Worm (Caenorhabditis elegans): ENCODE results near the gene C30A5.16.

Gene C30A5.16

DNA sequence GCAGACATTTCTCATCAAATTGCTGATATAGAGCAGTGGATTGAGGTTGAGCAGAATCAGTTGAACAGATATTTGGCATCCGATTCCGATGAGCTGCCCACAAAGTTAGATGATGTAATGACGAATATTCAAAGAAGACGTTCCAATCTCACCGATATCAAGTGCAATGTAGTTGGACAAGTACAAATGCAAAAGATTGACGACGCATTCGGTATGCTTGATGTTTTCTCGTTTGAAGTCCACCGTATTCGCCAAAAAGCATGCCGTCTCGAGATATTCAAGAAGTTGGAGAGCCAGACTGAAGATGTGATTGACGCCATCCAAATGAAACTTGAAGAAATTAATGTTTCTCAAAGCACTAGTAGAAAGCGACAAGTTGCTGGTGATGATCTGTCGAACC lies 32.9 kb upstream of the C30A5.16 start:
- TF ChIP-seq php-3 (GFP tag; IDR thresholded peaks at IDR 0.05) (no peak), unc-62 (GFP tag; optimal IDR thresholded peaks at IDR 0.05 in 1 of 2) (peak in 1 of 2 experiments; percentile 95), unc-62 (tag; optimal IDR thresholded peaks at IDR 0.05) (no peak)

DNA sequence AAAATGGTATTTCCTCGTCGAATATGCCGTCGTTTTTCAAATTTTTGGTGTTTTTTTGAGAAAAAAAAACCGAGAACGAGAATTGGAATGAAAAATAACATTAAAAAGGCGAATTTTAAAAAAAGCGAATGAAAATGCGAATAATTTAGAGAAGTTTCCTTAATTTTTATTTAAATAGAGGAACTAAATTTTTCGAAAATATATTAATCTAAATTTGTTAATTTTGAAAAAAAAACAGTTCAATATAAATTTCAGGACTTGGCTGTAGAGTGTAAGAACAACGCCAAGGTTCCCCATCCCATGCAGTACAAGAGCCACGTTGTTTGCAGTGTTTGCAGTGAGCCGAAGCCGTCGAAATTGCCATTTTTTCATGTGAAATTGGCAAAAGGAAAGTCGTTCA lies 27.5 kb upstream of the C30A5.16 start, which contains the start of gene C50C3.19:
Gene C50C3.19 (plus strand): TSS at position 301 of the 400 bp plus-strand sequence.
- TF ChIP-seq Y48G9A.11 (GFP tag; IDR thresholded peaks at IDR 0.05) (no peak), hlh-11 (tag; optimal IDR thresholded peaks at IDR 0.05) (no peak), attf-4 (tag; optimal IDR thresholded peaks at IDR 0.05) (no peak), arid-1 (GFP tag; conservative IDR thresholded peaks at IDR 0.05) (no peak), zip-2 (tag; optimal IDR thresholded peaks at IDR 0.05) (no peak), ceh-82 (tag; optimal IDR thresholded peaks at IDR 0.05) (no peak), Y105C5A.15 (GFP tag; IDR thresholded peaks at IDR 0.05) (no peak), dmd-9 (GFP tag; IDR thresholded peaks at IDR 0.05) (no peak), lir-3 (tag; optimal IDR thresholded peaks at IDR 0.05) (no peak), nhr-41 (GFP tag; IDR thresholded peaks at IDR 0.05) (no peak), mxl-2 (GFP tag; conservative IDR thresholded peaks at IDR 0.05) (no peak)

DNA sequence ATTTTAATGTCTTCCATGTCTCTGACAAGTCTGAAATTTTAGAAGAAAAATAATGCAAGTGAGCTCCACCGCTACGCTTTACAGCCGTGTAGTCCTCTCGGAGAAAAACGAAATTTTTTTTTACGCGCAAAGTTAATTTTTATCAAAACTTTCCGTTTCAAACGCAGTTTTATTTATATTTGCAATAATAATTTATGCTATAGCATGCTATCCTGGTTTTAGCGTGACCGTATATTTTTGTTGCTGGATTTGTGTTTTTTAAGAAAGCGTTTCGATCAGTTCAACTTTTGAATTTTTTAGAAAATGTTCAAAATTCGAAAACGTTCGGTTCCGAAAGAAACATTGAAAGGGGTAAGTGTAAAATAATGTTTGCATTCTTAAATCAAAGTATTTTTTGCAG lies 26.3 kb upstream of the C30A5.16 start, which contains the start of gene C50C3.1:
Gene C50C3.1 (plus strand): TSS at position 301 of the 400 bp plus-strand sequence.
- TF ChIP-seq dmd-8 (GFP tag; IDR thresholded peaks at IDR 0.05), result no peak
- no peak for TF ChIP-seq lin-13 (GFP tag; optimal IDR thresholded peaks at IDR 0.05)
- no peak for TF ChIP-seq sdz-12 (GFP tag; optimal IDR thresholded peaks at IDR 0.05)
- TF ChIP-seq nhr-11 (tag; optimal IDR thresholded peaks at IDR 0.05), result no peak
- TF ChIP-seq F26F4.8 (GFP tag; conservative IDR thresholded peaks at IDR 0.05), result no peak
- TF ChIP-seq tra-1 (GFP tag; IDR thresholded peaks at IDR 0.05), result no peak
- TF ChIP-seq ctbp-1 (GFP tag; IDR thresholded peaks at IDR 0.05), result no peak
- TF ChIP-seq egl-27 (tag; optimal IDR thresholded peaks at IDR 0.05), result no peak
- TF ChIP-seq Y105C5A.15 (GFP tag; IDR thresholded peaks at IDR 0.05), result no peak
- TF ChIP-seq mep-1 (tag; optimal IDR thresholded peaks at IDR 0.05), result no peak
- TF ChIP-seq php-3 (GFP tag; IDR thresholded peaks at IDR 0.05), result no peak
- TF ChIP-seq lir-3 (tag; optimal IDR thresholded peaks at IDR 0.05), result no peak
- no peak for TF ChIP-seq snpc-1.2 (GFP tag; IDR thresholded peaks at IDR 0.05)
- TF ChIP-seq F37D6.2 (tag; optimal IDR thresholded peaks at IDR 0.05), result no peak

DNA sequence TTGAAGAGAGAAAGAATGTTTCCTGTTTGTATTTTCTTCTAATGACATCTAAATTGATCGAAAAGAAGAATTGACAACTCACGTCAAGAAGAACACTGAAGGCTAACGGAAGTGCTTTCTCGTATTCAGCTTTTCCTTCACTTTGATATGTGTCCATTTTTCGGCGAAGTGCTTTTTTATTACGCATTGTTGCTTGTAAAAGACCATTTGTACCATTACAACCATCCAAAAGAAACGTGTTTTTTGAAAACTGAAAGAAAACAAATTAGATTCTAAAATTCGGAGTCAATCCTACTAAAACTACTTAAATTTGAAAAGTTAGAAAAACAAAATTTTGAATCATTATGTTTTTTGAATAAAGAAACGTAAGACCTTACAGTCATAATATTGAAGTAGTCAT lies 19.0 kb upstream of the C30A5.16 start:
- TF ChIP-seq aha-1 (tag) (peak; percentile 49), ceh-62 (tag; optimal IDR thresholded peaks at IDR 0.05) (no peak), lim-7 (GFP tag; IDR thresholded peaks at IDR 0.05) (no peak), dve-1 (tag; optimal IDR thresholded peaks at IDR 0.05; ENCODE audit: insufficient read depth) (no peak), spr-1 (tag; optimal IDR thresholded peaks at IDR 0.05) (no peak), unc-62 (GFP tag; optimal IDR thresholded peaks at IDR 0.05 in 1 of 2) (peak in 1 of 2 experiments; percentile 93), unc-62 (tag; optimal IDR thresholded peaks at IDR 0.05) (no peak), mdt-29 (GFP tag; IDR thresholded peaks at IDR 0.05) (no peak)

DNA sequence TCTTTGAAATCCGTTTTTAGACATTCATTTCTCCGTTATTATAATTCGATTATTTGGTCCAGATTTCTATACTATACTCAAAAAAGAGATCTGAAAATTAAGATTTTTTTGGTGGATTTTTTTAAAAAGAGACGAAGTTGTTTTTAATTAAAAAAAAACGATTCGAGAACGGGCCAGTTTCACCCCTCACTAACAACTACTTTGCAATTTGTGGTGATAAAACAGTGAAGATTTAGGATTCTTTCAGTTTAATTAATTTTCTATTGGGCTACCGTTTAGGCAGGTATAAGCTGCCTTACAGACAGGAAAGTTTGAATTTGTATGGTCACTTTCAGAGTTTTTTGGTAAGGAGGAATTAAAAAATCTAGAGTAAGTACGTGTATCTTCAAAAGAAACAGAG lies 16.9 kb upstream of the C30A5.16 start, which contains the start of gene unc-36:
Gene unc-36 (minus strand): TSS at position 101 of the 400 bp plus-strand sequence.
- TF ChIP-seq mxl-3 (GFP tag; optimal IDR thresholded peaks at IDR 0.05), result no peak
- no peak for TF ChIP-seq ceh-20 (GFP tag; IDR thresholded peaks at IDR 0.05)
- TF ChIP-seq Y105C5A.15 (GFP tag; IDR thresholded peaks at IDR 0.05), result no peak
- TF ChIP-seq arid-1 (GFP tag; conservative IDR thresholded peaks at IDR 0.05), result no peak
- TF ChIP-seq F26F4.8 (GFP tag; conservative IDR thresholded peaks at IDR 0.05), result no peak
- no peak for TF ChIP-seq pha-4 (GFP tag; IDR thresholded peaks at IDR 0.05)
- no peak for TF ChIP-seq pha-4 (tag; optimal IDR thresholded peaks at IDR 0.05)
- TF ChIP-seq unc-130 (GFP tag; optimal IDR thresholded peaks at IDR 0.05), result no peak
- no peak for TF ChIP-seq snpc-4 (tag; optimal IDR thresholded peaks at IDR 0.05)
- TF ChIP-seq mdt-29 (GFP tag; IDR thresholded peaks at IDR 0.05), result no peak
- TF ChIP-seq ztf-7 (tag; optimal IDR thresholded peaks at IDR 0.05), result no peak
- no peak for TF ChIP-seq unc-39 (tag; optimal IDR thresholded peaks at IDR 0.05)
- no peak for TF ChIP-seq nhr-42 (GFP tag; IDR thresholded peaks at IDR 0.05)
- no peak for TF ChIP-seq nhr-77 (tag; optimal IDR thresholded peaks at IDR 0.05)
- TF ChIP-seq skn-1 (tag; optimal IDR thresholded peaks at IDR 0.05), result no peak
- no peak for TF ChIP-seq T20F7.1 (GFP tag; optimal IDR thresholded peaks at IDR 0.05)
- TF ChIP-seq Y48G9A.11 (GFP tag; IDR thresholded peaks at IDR 0.05), result no peak
- no peak for TF ChIP-seq T26A8.4 (GFP tag; IDR thresholded peaks at IDR 0.05)
- TF ChIP-seq madf-9 (GFP tag; conservative IDR thresholded peaks at IDR 0.05), result no peak
- no peak for TF ChIP-seq dmd-8 (GFP tag; IDR thresholded peaks at IDR 0.05)
